Worm (Caenorhabditis elegans) whole organism, L2 larva: ENCODE measurements around the gene H06A10.1.

Experiments
- ceh-16 ChIP-seq: fragments of 150-350 bp; optimal IDR thresholded peaks from 2 replicates; lab custom pipeline; 2014; ENCODE audit warnings: missing biosample characterization, missing genetic modification characterization
- dmd-4 ChIP-seq: sonication (generic microtip); optimal IDR thresholded peaks from 2 replicates; lab custom pipeline; 2017; ENCODE audit warnings: missing biosample characterization, missing genetic modification characterization
- egl-27 ChIP-seq: sonication (generic microtip); optimal IDR thresholded peaks from 3 replicates; lab custom pipeline; 2017; ENCODE audit warnings: missing biosample characterization, missing genetic modification reagents, missing genetic modification characterization
- lsy-2 ChIP-seq, 2 experiments: fragments of 150-350 bp in 1 of 2; sonication (generic microtip) in 1 of 2; optimal IDR thresholded peaks; 2 replicates each; lab custom pipeline; 2014 to 2017; ENCODE audit warnings: missing biosample characterization in 2 of 2, missing genetic modification characterization in 2 of 2
- mab-5 ChIP-seq: fragments of 150-350 bp; optimal IDR thresholded peaks from 2 replicates; lab custom pipeline; 2014; ENCODE audit warnings: missing biosample characterization, missing genetic modification characterization
- nhr-10 ChIP-seq: sonication (generic microtip); optimal IDR thresholded peaks from 2 replicates; lab custom pipeline; 2017; ENCODE audit warnings: missing biosample characterization, missing genetic modification characterization
- nhr-77 ChIP-seq: fragments of 150-350 bp; optimal IDR thresholded peaks from 2 replicates; lab custom pipeline; 2014; ENCODE audit warnings: missing biosample characterization, missing genetic modification characterization
- skn-1 ChIP-seq: sonication (generic microtip); optimal IDR thresholded peaks from 2 replicates; lab custom pipeline; 2017; ENCODE audit warnings: missing biosample characterization, missing genetic modification characterization
- sma-3 ChIP-seq: sonication (generic microtip); optimal IDR thresholded peaks from 2 replicates; lab custom pipeline; 2016; ENCODE audit warnings: missing genetic modification reagents, missing genetic modification characterization, missing compliant biosample characterization
- snpc-4 ChIP-seq: fragments of 150-350 bp; optimal IDR thresholded peaks from 2 replicates; lab custom pipeline; 2014; ENCODE audit warnings: missing biosample characterization, missing genetic modification characterization
- unc-39 ChIP-seq: fragments of 150-350 bp; optimal IDR thresholded peaks from 2 replicates; lab custom pipeline; 2014; ENCODE audit warnings: missing biosample characterization, missing genetic modification characterization
- ztf-11 ChIP-seq: sonication (generic microtip); optimal IDR thresholded peaks from 2 replicates; lab custom pipeline; 2017; ENCODE audit warnings: missing biosample characterization, missing genetic modification characterization
- ztf-4 ChIP-seq: fragments of 150-350 bp; optimal IDR thresholded peaks from 2 replicates; lab custom pipeline; 2014; ENCODE audit warnings: missing biosample characterization, missing genetic modification characterization

- TF ChIP-seq lsy-2 (tag; optimal IDR thresholded peaks at IDR 0.05; lab: Kevin White, UChicago) (no peak), dmd-4 (no peak), ztf-11 (no peak), ztf-4 (tag; lab: Kevin White, UChicago) (no peak), skn-1 (tag; lab: Kevin White, UChicago) (no peak), egl-27 (no peak), sma-3 (no peak), snpc-4 (no peak), ceh-16 (no peak), mab-5 (tag; lab: Kevin White, UChicago) (no peak), nhr-77 (tag; lab: Kevin White, UChicago) (no peak), unc-39 (tag; lab: Kevin White, UChicago) (no peak), nhr-10 (no peak)
These were observed 43.5 kb upstream of the H06A10.1 start, which contains the start of gene F02D10.2 for ce11 chrX:13463793-13464192.
